Fruit fly (Drosophila melanogaster) whole organism, embryonic: ENCODE measurements around the gene Kdm2.
A peak's percentile ranks its signal among the peaks of the same experiment; 100 is the strongest.

Experiments used
- Asciz ChIP-seq: fragments of 200-800 bp; sonication (Bioruptor generic); optimal IDR thresholded peaks from 2 replicates; lab custom pipeline; 2017; ENCODE audit warnings: missing biosample characterization, mild to moderate bottlenecking, missing genetic modification characterization, missing genetic modification reagents
- BEAF-32 ChIP-seq: fragments of 200-800 bp; sonication (Bioruptor generic); optimal IDR thresholded peaks from 3 replicates; lab custom pipeline; 2017; ENCODE audit warnings: missing biosample characterization, missing genetic modification characterization, mild to moderate bottlenecking, moderate library complexity, missing genetic modification reagents
- BtbVII ChIP-seq: fragments of 200-800 bp; sonication (Bioruptor generic); optimal IDR thresholded peaks from 3 replicates; lab custom pipeline; 2017; ENCODE audit warnings: missing biosample characterization, mild to moderate bottlenecking, missing genetic modification characterization
- CG10267 ChIP-seq: fragments of 200-800 bp; sonication (Bioruptor generic); optimal IDR thresholded peaks from 2 replicates; lab custom pipeline; 2018; ENCODE audit warnings: missing biosample characterization, mild to moderate bottlenecking, missing genetic modification characterization, moderate library complexity
- CG11085 ChIP-seq: fragments of 200-800 bp; sonication (Bioruptor generic); IDR thresholded peaks from 2 replicates; pipeline ENCODE4 v1.3.6; 2022; ENCODE audit warnings: missing biosample characterization, missing genetic modification characterization
- CG12155 ChIP-seq: fragments of 200-800 bp; sonication (Bioruptor generic); optimal IDR thresholded peaks from 3 replicates; lab custom pipeline; 2016; ENCODE audit warnings: missing biosample characterization, missing genetic modification characterization
- CG12299 ChIP-seq: fragments of 200-800 bp; sonication (Bioruptor generic); optimal IDR thresholded peaks from 2 replicates; lab custom pipeline; 2018; ENCODE audit warnings: missing biosample characterization, mild to moderate bottlenecking, missing genetic modification characterization
- CG1233 ChIP-seq: fragments of 200-800 bp; sonication (Bioruptor generic); optimal IDR thresholded peaks from 4 replicates; lab custom pipeline; 2018; ENCODE audit warnings: missing biosample characterization, mild to moderate bottlenecking, missing genetic modification characterization
- CG12391 ChIP-seq: fragments of 200-800 bp; sonication (Bioruptor generic); optimal IDR thresholded peaks from 3 replicates; lab custom pipeline; 2018; ENCODE audit warnings: missing biosample characterization, mild to moderate bottlenecking, missing genetic modification characterization, moderate library complexity
- CG15073 ChIP-seq: fragments of 200-800 bp; sonication (Bioruptor generic); optimal IDR thresholded peaks from 2 replicates; lab custom pipeline; 2016; ENCODE audit warnings: missing biosample characterization, missing genetic modification characterization
- CG17359 ChIP-seq: fragments of 200-800 bp; sonication (Bioruptor generic); optimal IDR thresholded peaks from 3 replicates; lab custom pipeline; 2018; ENCODE audit warnings: missing biosample characterization, mild to moderate bottlenecking, missing genetic modification characterization, moderate library complexity
- CG17912 ChIP-seq: fragments of 200-800 bp; sonication (Bioruptor generic); optimal IDR thresholded peaks from 2 replicates; lab custom pipeline; 2018; ENCODE audit warnings: missing biosample characterization, mild to moderate bottlenecking, missing genetic modification characterization
- CG18599 ChIP-seq: fragments of 200-800 bp; sonication (Bioruptor generic); optimal IDR thresholded peaks from 3 replicates; lab custom pipeline; 2017; ENCODE audit warnings: missing biosample characterization, missing genetic modification characterization, mild to moderate bottlenecking, moderate library complexity, missing genetic modification reagents
- CG2678 ChIP-seq: fragments of 200-800 bp; sonication (Bioruptor generic); optimal IDR thresholded peaks from 3 replicates; lab custom pipeline; 2019; ENCODE audit warnings: missing biosample characterization, mild to moderate bottlenecking, missing genetic modification characterization, moderate library complexity
- CG2712 ChIP-seq: fragments of 200-800 bp; optimal IDR thresholded peaks from 3 replicates; lab custom pipeline; 2019; ENCODE audit warnings: missing biosample characterization, mild to moderate bottlenecking, missing genetic modification characterization, moderate library complexity
- CG34376 ChIP-seq: fragments of 200-800 bp; sonication (Bioruptor generic); optimal IDR thresholded peaks from 2 replicates; lab custom pipeline; 2018; ENCODE audit warnings: missing biosample characterization, mild to moderate bottlenecking, missing genetic modification characterization
- CG4854 ChIP-seq: fragments of 200-800 bp; sonication (Bioruptor generic); optimal IDR thresholded peaks from 2 replicates; lab custom pipeline; 2016; ENCODE audit warnings: missing biosample characterization, missing genetic modification characterization, inconsistent platforms
- CG8281 ChIP-seq: fragments of 200-800 bp; sonication (Bioruptor generic); optimal IDR thresholded peaks from 2 replicates; lab custom pipeline; 2018; ENCODE audit warnings: missing biosample characterization, mild to moderate bottlenecking, missing genetic modification characterization, moderate library complexity
- CG8290 ChIP-seq, 3 experiments: fragments of 200-800 bp; sonication (Bioruptor generic); optimal IDR thresholded peaks; 2 replicates each; lab custom pipeline; 2016 to 2019; ENCODE audit warnings: missing biosample characterization in 3 of 3, missing genetic modification characterization in 3 of 3, mild to moderate bottlenecking in 2 of 3, moderate library complexity in 1 of 3
- CG8924 ChIP-seq: fragments of 200-800 bp; optimal IDR thresholded peaks from 3 replicates; lab custom pipeline; 2019; ENCODE audit warnings: missing biosample characterization, mild to moderate bottlenecking, missing genetic modification characterization, moderate library complexity
- CG9932 ChIP-seq: fragments of 200-800 bp; sonication (Bioruptor generic); IDR thresholded peaks from 2 replicates; pipeline ENCODE4 v1.3.6; 2022; ENCODE audit warnings: missing biosample characterization, missing genetic modification characterization
- Camta ChIP-seq: fragments of 200-800 bp; sonication (Bioruptor generic); optimal IDR thresholded peaks from 2 replicates; lab custom pipeline; 2016; ENCODE audit warnings: missing biosample characterization, missing genetic modification characterization
- Dbx ChIP-seq: fragments of 200-800 bp; sonication (Bioruptor generic); IDR thresholded peaks from 3 replicates; pipeline ENCODE4 v1.3.6; 2022; ENCODE audit warnings: missing biosample characterization, missing genetic modification characterization
- Deaf1 ChIP-seq: fragments of 200-800 bp; optimal IDR thresholded peaks from 3 replicates; lab custom pipeline; 2019; ENCODE audit warnings: missing biosample characterization, mild to moderate bottlenecking, missing genetic modification characterization, moderate library complexity
- Dek ChIP-seq: fragments of 200-800 bp; sonication (Bioruptor generic); optimal IDR thresholded peaks from 3 replicates; lab custom pipeline; 2019; ENCODE audit warnings: missing biosample characterization, mild to moderate bottlenecking, missing genetic modification characterization, moderate library complexity
- Dp ChIP-seq: fragments of 200-800 bp; sonication (Bioruptor generic); optimal IDR thresholded peaks from 2 replicates; lab custom pipeline; 2018; ENCODE audit warnings: missing biosample characterization, mild to moderate bottlenecking, missing genetic modification characterization, moderate library complexity
- Lhr ChIP-seq: fragments of 200-800 bp; sonication (Bioruptor generic); optimal IDR thresholded peaks from 3 replicates; lab custom pipeline; 2017; ENCODE audit warnings: mild to moderate bottlenecking, missing biosample characterization, missing genetic modification reagents, missing genetic modification characterization
- Stat92E ChIP-seq, 3 experiments: fragments of >200 bp in 2 of 3; fragments of 200-800 bp in 1 of 3; sonication (Bioruptor generic) in 1 of 3; optimal IDR thresholded peaks; 2 replicates each; lab custom pipeline; 2017 to 2019; ENCODE audit warnings: missing biosample characterization in 3 of 3, missing genetic modification characterization in 3 of 3, mild to moderate bottlenecking in 1 of 3, moderate library complexity in 1 of 3
- Vsx1 ChIP-seq: fragments of 200-800 bp; sonication (Bioruptor generic); optimal IDR thresholded peaks from 2 replicates; lab custom pipeline; 2017; ENCODE audit warnings: missing biosample characterization, mild to moderate bottlenecking, missing genetic modification characterization, missing genetic modification reagents
- YL-1 ChIP-seq: fragments of 200-800 bp; sonication (Bioruptor generic); optimal IDR thresholded peaks from 3 replicates; lab custom pipeline; 2017; ENCODE audit warnings: missing biosample characterization, mild to moderate bottlenecking, missing genetic modification characterization
- aop ChIP-seq: fragments of 200-800 bp; sonication (Bioruptor generic); IDR thresholded peaks from 2 replicates; pipeline ENCODE4 v1.3.6; 2022; ENCODE audit warnings: missing biosample characterization, missing genetic modification characterization
- az2 ChIP-seq: fragments of 200-800 bp; sonication (Bioruptor generic); optimal IDR thresholded peaks from 3 replicates; lab custom pipeline; 2016; ENCODE audit warnings: missing biosample characterization, missing genetic modification characterization
- bowl ChIP-seq: fragments of 200-800 bp; sonication (Bioruptor generic); IDR thresholded peaks from 2 replicates; pipeline ENCODE4 v1.3.6; 2022; ENCODE audit warnings: missing biosample characterization, missing genetic modification characterization
- crc ChIP-seq: fragments of 200-800 bp; sonication (Bioruptor generic); optimal IDR thresholded peaks from 2 replicates; lab custom pipeline; 2016; ENCODE audit warnings: missing biosample characterization, missing genetic modification characterization
- gem ChIP-seq: fragments of 200-800 bp; sonication (Bioruptor generic); optimal IDR thresholded peaks from 2 replicates; lab custom pipeline; 2019; ENCODE audit warnings: missing biosample characterization, mild to moderate bottlenecking, missing genetic modification characterization, moderate library complexity
- gfzf ChIP-seq: fragments of 200-800 bp; sonication (Bioruptor generic); optimal IDR thresholded peaks from 2 replicates; lab custom pipeline; 2016; ENCODE audit warnings: missing biosample characterization, mild to moderate bottlenecking, missing genetic modification characterization, moderate library complexity
- hb ChIP-seq: fragments of 200-800 bp; sonication (Bioruptor generic); IDR thresholded peaks from 3 replicates; pipeline ENCODE4 v1.3.6; 2022; ENCODE audit warnings: missing biosample characterization, missing genetic modification characterization; ENCODE audit not compliant: partially characterized antibody
- insv ChIP-seq, 2 experiments: fragments of 200-800 bp; sonication (Bioruptor generic); optimal IDR thresholded peaks; 3 replicates each; lab custom pipeline; 2016 to 2018; ENCODE audit warnings: missing biosample characterization in 2 of 2, missing genetic modification characterization in 2 of 2
- lilli ChIP-seq: fragments of 200-800 bp; sonication (Bioruptor generic); optimal IDR thresholded peaks from 3 replicates; lab custom pipeline; 2016; ENCODE audit warnings: missing biosample characterization, missing genetic modification characterization
- mirr ChIP-seq: fragments of 200-800 bp; sonication (Bioruptor generic); optimal IDR thresholded peaks from 3 replicates; lab custom pipeline; 2018; ENCODE audit warnings: missing biosample characterization, mild to moderate bottlenecking, missing genetic modification characterization
- nerfin-1 ChIP-seq: fragments of 200-800 bp; sonication (Bioruptor generic); optimal IDR thresholded peaks from 3 replicates; lab custom pipeline; 2019; ENCODE audit warnings: missing biosample characterization, mild to moderate bottlenecking, missing genetic modification characterization, moderate library complexity
- odd ChIP-seq: fragments of 200-800 bp; sonication (Bioruptor generic); optimal IDR thresholded peaks from 2 replicates; lab custom pipeline; 2017; ENCODE audit warnings: missing biosample characterization, mild to moderate bottlenecking, missing genetic modification characterization
- pfk ChIP-seq: fragments of 200-800 bp; sonication (Bioruptor generic); optimal IDR thresholded peaks from 2 replicates; lab custom pipeline; 2018; ENCODE audit warnings: missing biosample characterization, mild to moderate bottlenecking, missing genetic modification characterization, moderate library complexity
- phol ChIP-seq: fragments of 200-800 bp; sonication (Bioruptor generic); optimal IDR thresholded peaks from 3 replicates; lab custom pipeline; 2018; ENCODE audit warnings: missing biosample characterization, mild to moderate bottlenecking, missing genetic modification characterization, moderate library complexity
- salm ChIP-seq: fragments of 200-800 bp; sonication (Bioruptor generic); optimal IDR thresholded peaks from 2 replicates; lab custom pipeline; 2018; ENCODE audit warnings: missing biosample characterization, mild to moderate bottlenecking, missing genetic modification characterization
- stwl ChIP-seq: fragments of 200-800 bp; sonication (Bioruptor generic); optimal IDR thresholded peaks from 3 replicates; lab custom pipeline; 2018; ENCODE audit warnings: missing biosample characterization, mild to moderate bottlenecking, missing genetic modification characterization, moderate library complexity
- sug ChIP-seq: fragments of 200-800 bp; optimal IDR thresholded peaks from 2 replicates; lab custom pipeline; 2019; ENCODE audit warnings: missing biosample characterization, mild to moderate bottlenecking, missing genetic modification characterization, moderate library complexity
- yki ChIP-seq: fragments of >200 bp; optimal IDR thresholded peaks from 3 replicates; lab custom pipeline; 2018

Gene Kdm2

dm6 chr3R:9051937-9052680 is at the start of gene Kdm2:
Gene Kdm2, plus strand, starts transcription at chr3R:9052495.
- peak in 1 of 3 experiments; percentile 87 for TF ChIP-seq Stat92E (GFP tag; optimal IDR thresholded peaks at IDR 0.05; lab: Kevin White, UChicago)
- TF ChIP-seq CG2678 (tag; lab: Kevin White, UChicago) = peak; percentile 40
- TF ChIP-seq Lhr = peak; percentile 29
- peak; percentile 40 for TF ChIP-seq odd
- peak; percentile 66 for TF ChIP-seq CG8924 (tag; lab: Kevin White, UChicago)
- no peak for TF ChIP-seq CG8290 (GFP tag; optimal IDR thresholded peaks at IDR 0.05; lab: Kevin White, UChicago)
- peak in 1 of 2 experiments; percentile 77 for TF ChIP-seq CG8290 (tag; optimal IDR thresholded peaks at IDR 0.05; lab: Kevin White, UChicago)
- no peak for TF ChIP-seq hb (GFP tag; lab: Robert Waterston, UW)
- peak in 1 of 2 experiments; percentile 36 for TF ChIP-seq insv (GFP tag; optimal IDR thresholded peaks at IDR 0.05; lab: Kevin White, UChicago)
- TF ChIP-seq Vsx1 (GFP tag; lab: Kevin White, UChicago) = peak; percentile 3
- TF ChIP-seq Asciz (GFP tag; lab: Kevin White, UChicago) = no peak
- TF ChIP-seq yki (lab: Kevin White, UChicago) = no peak
- no peak for TF ChIP-seq mirr (GFP tag; lab: Kevin White, UChicago)
- TF ChIP-seq Deaf1 (tag; lab: Kevin White, UChicago) = peak; percentile 45
- TF ChIP-seq salm = no peak
- peak; percentile 40 for TF ChIP-seq CG2712 (tag; lab: Kevin White, UChicago)
- TF ChIP-seq bowl (GFP tag; lab: Robert Waterston, UW) = no peak
- TF ChIP-seq nerfin-1 (tag; lab: Kevin White, UChicago) = peak; percentile 16
- no peak for TF ChIP-seq crc (GFP tag; lab: Kevin White, UChicago)
- TF ChIP-seq CG11085 (GFP tag; lab: Robert Waterston, UW) = no peak
- TF ChIP-seq Dbx = no peak
- peak; percentile 30 for TF ChIP-seq CG1233 (GFP tag; lab: Kevin White, UChicago)
- TF ChIP-seq az2 = no peak
- TF ChIP-seq CG12391 = peak; percentile 46
- TF ChIP-seq CG12155 = peak; percentile 12
- TF ChIP-seq CG17912 (GFP tag; lab: Kevin White, UChicago) = no peak
- peak; percentile 18 for TF ChIP-seq Camta
- TF ChIP-seq BtbVII = peak; percentile 34
- peak; percentile 70 for TF ChIP-seq YL-1 (GFP tag; lab: Kevin White, UChicago)
- no peak for TF ChIP-seq CG15073 (GFP tag; lab: Kevin White, UChicago)
- TF ChIP-seq BEAF-32 (GFP tag; lab: Kevin White, UChicago) = peak; percentile 13
- no peak for TF ChIP-seq sug (tag; lab: Kevin White, UChicago)
- TF ChIP-seq gem (tag; lab: Kevin White, UChicago) = peak; percentile 12
- TF ChIP-seq Dek = peak; percentile 57
- TF ChIP-seq CG9932 (GFP tag; lab: Robert Waterston, UW) = no peak
- peak; percentile 30 for TF ChIP-seq CG17359
- peak; percentile 67 for TF ChIP-seq CG10267 (tag; lab: Kevin White, UChicago)
- TF ChIP-seq pfk (GFP tag; lab: Kevin White, UChicago) = peak; percentile 49
- peak; percentile 7 for TF ChIP-seq lilli
- peak; percentile 0 for TF ChIP-seq CG12299 (tag; lab: Kevin White, UChicago)
- peak; percentile 48 for TF ChIP-seq Dp (GFP tag; lab: Kevin White, UChicago)
- peak; percentile 58 for TF ChIP-seq phol (tag; lab: Kevin White, UChicago)
- peak; percentile 42 for TF ChIP-seq stwl (tag; lab: Kevin White, UChicago)
- TF ChIP-seq gfzf (GFP tag; lab: Kevin White, UChicago) = peak; percentile 78
- TF ChIP-seq CG8281 (tag; lab: Kevin White, UChicago) = peak; percentile 18
- no peak for TF ChIP-seq CG18599 (GFP tag; lab: Kevin White, UChicago)
- TF ChIP-seq CG4854 = peak; percentile 7
- TF ChIP-seq CG34376 (GFP tag; lab: Kevin White, UChicago) = peak; percentile 21
- TF ChIP-seq aop (GFP tag; lab: Robert Waterston, UW) = no peak
